Worm (Caenorhabditis elegans): ENCODE data around the gene F38B7.10.

DNA sequence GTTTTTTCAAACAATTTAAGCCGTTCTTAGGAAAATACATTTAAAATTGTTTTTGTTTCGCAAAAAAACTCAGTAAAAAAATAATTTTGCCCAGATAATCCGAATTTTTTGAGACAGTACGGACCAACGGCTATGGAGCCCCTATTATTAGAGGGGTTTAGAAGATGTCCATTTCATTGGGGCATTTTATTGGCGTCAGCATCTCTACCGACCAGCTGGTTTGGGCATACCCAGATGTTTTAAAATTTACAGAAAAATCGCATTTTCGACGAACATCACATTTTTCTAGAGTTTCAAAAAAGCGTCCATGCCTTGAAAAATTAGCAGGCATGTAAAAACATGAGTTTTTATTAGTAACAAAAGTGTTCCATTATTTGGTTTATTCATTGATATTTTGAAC lies 4.0 kb upstream of the F38B7.10 start:
- TF ChIP-seq fkh-6 (tag; optimal IDR thresholded peaks at IDR 0.05) (no peak), nfya-1 (tag; optimal IDR thresholded peaks at IDR 0.05) (no peak), pha-2 (tag; optimal IDR thresholded peaks at IDR 0.05) (no peak), tbx-2 (tag; optimal IDR thresholded peaks at IDR 0.05) (no peak)
